Worm (Caenorhabditis elegans) whole organism, young adult: Measurements from ENCODE around the gene Y66D12A.21.

Source experiments
- B0035.1 ChIP-seq: sonication (generic microtip); optimal IDR thresholded peaks from 2 replicates; lab custom pipeline; 2016; ENCODE audit warnings: missing genetic modification characterization, mild to moderate bottlenecking, missing compliant biosample characterization, missing genotype, missing genetic modification reagents
- B0261.1 ChIP-seq: sonication (generic microtip); optimal IDR thresholded peaks from 2 replicates; lab custom pipeline; 2016; ENCODE audit warnings: mild to moderate bottlenecking, missing genetic modification characterization, moderate library complexity, missing compliant biosample characterization
- C06A6.2 ChIP-seq: fragments of 200-800 bp; sonication (Bioruptor generic); conservative IDR thresholded peaks from 2 replicates; pipeline ENCODE4 v1.3.6; 2022; ENCODE audit warnings: missing genetic modification characterization, missing compliant biosample characterization
- F22D6.2 ChIP-seq: sonication (generic microtip); optimal IDR thresholded peaks from 2 replicates; lab custom pipeline; 2016; ENCODE audit warnings: mild to moderate bottlenecking, missing genetic modification characterization, missing compliant biosample characterization
- F33H1.4 ChIP-seq: fragments of 200-800 bp; sonication (Bioruptor generic); IDR thresholded peaks from 2 replicates; pipeline ENCODE4 v1.3.6; 2022; ENCODE audit warnings: missing genetic modification reagents, missing genetic modification characterization, missing compliant biosample characterization
- F37B4.10 ChIP-seq: fragments of 200-800 bp; sonication (Bioruptor generic); IDR thresholded peaks from 2 replicates; pipeline ENCODE4 v1.3.6; 2022; ENCODE audit warnings: missing genetic modification characterization, missing compliant biosample characterization
- F39B2.1 ChIP-seq: fragments of 200-800 bp; sonication (Bioruptor generic); IDR thresholded peaks from 2 replicates; pipeline ENCODE4 v1.3.6; 2022; ENCODE audit warnings: missing genetic modification reagents, missing genetic modification characterization, missing compliant biosample characterization
- F49E8.2 ChIP-seq: sonication (generic microtip); optimal IDR thresholded peaks from 3 replicates; lab custom pipeline; 2017; ENCODE audit warnings: missing genetic modification characterization, mild to moderate bottlenecking, missing compliant biosample characterization, antibody characterized with exemption, moderate library complexity; ENCODE audit not compliant: insufficient read depth
- F55B11.4 ChIP-seq: sonication (generic microtip); optimal IDR thresholded peaks from 2 replicates; lab custom pipeline; 2016; ENCODE audit warnings: missing compliant biosample characterization, missing genetic modification characterization, borderline replicate concordance; ENCODE audit not compliant: insufficient read depth
- K11D2.4 ChIP-seq: fragments of 200-800 bp; sonication (Bioruptor generic); IDR thresholded peaks from 2 replicates; pipeline ENCODE4 v1.3.6; 2022; ENCODE audit warnings: missing genetic modification reagents, missing genetic modification characterization, missing compliant biosample characterization
- Y53F4B.3 ChIP-seq: fragments of 200-800 bp; sonication (Bioruptor generic); IDR thresholded peaks from 2 replicates; pipeline ENCODE4 v1.3.6; 2022; ENCODE audit warnings: missing genetic modification reagents, missing genetic modification characterization, missing compliant biosample characterization
- Y95B8A.8 ChIP-seq: fragments of 200-800 bp; sonication (Bioruptor generic); IDR thresholded peaks from 2 replicates; pipeline ENCODE4 v1.3.6; 2022; ENCODE audit warnings: missing genetic modification reagents, missing genetic modification characterization, missing compliant biosample characterization
- akir-1 ChIP-seq: fragments of 200-800 bp; sonication (Bioruptor generic); optimal IDR thresholded peaks from 2 replicates; lab custom pipeline; 2018; ENCODE audit warnings: mild to moderate bottlenecking, missing genetic modification characterization, moderate library complexity, missing compliant biosample characterization
- aptf-2 ChIP-seq: fragments of 200-800 bp; sonication (Bioruptor generic); conservative IDR thresholded peaks from 2 replicates; pipeline ENCODE4 v1.3.6; 2022; ENCODE audit warnings: missing genetic modification reagents, missing genetic modification characterization, missing compliant biosample characterization
- ccch-3 ChIP-seq: fragments of 200-800 bp; sonication (Bioruptor generic); optimal IDR thresholded peaks from 2 replicates; lab custom pipeline; 2018; ENCODE audit warnings: mild to moderate bottlenecking, missing genetic modification characterization, missing compliant biosample characterization
- cebp-2 ChIP-seq: fragments of 200-800 bp; sonication (Bioruptor generic); IDR thresholded peaks from 2 replicates; pipeline ENCODE4 v1.3.6; 2022; ENCODE audit warnings: missing genetic modification characterization, missing compliant biosample characterization
- ceh-100 ChIP-seq: fragments of 200-800 bp; sonication (Bioruptor generic); IDR thresholded peaks from 2 replicates; pipeline ENCODE4 v1.3.6; 2022; ENCODE audit warnings: missing genetic modification reagents, missing genetic modification characterization, missing compliant biosample characterization
- ceh-27 ChIP-seq: fragments of 200-800 bp; sonication (Bioruptor generic); optimal IDR thresholded peaks from 2 replicates; lab custom pipeline; 2018; ENCODE audit warnings: mild to moderate bottlenecking, missing genetic modification characterization, moderate library complexity, missing compliant biosample characterization
- ceh-91 ChIP-seq: fragments of 200-800 bp; sonication (Bioruptor generic); IDR thresholded peaks from 2 replicates; pipeline ENCODE4 v1.3.6; 2022; ENCODE audit warnings: missing genetic modification reagents, missing genetic modification characterization, missing compliant biosample characterization
- ets-4 ChIP-seq: fragments of 200-800 bp; sonication (Bioruptor generic); optimal IDR thresholded peaks from 2 replicates; lab custom pipeline; 2018; ENCODE audit warnings: mild to moderate bottlenecking, missing genetic modification characterization, missing compliant biosample characterization
- him-1 ChIP-seq: sonication (generic microtip); optimal IDR thresholded peaks from 2 replicates; lab custom pipeline; 2016; ENCODE audit warnings: missing genotype, missing genetic modification reagents, missing genetic modification characterization, missing compliant biosample characterization
- hmg-1.2 ChIP-seq: fragments of 200-800 bp; sonication (Bioruptor generic); IDR thresholded peaks from 2 replicates; pipeline ENCODE4 v1.3.6; 2022; ENCODE audit warnings: missing genetic modification reagents, missing genetic modification characterization, missing compliant biosample characterization
- lin-40 ChIP-seq: sonication (generic microtip); optimal IDR thresholded peaks from 2 replicates; lab custom pipeline; 2016; ENCODE audit warnings: missing genetic modification characterization, mild to moderate bottlenecking, missing compliant biosample characterization, missing genotype, missing genetic modification reagents
- lin-54 ChIP-seq: fragments of 200-800 bp; sonication (Bioruptor generic); optimal IDR thresholded peaks from 2 replicates; lab custom pipeline; 2018; ENCODE audit warnings: mild to moderate bottlenecking, missing genetic modification characterization, missing compliant biosample characterization
- lir-1 ChIP-seq: fragments of 200-800 bp; sonication (Bioruptor generic); conservative IDR thresholded peaks from 2 replicates; pipeline ENCODE4 v1.3.6; 2022; ENCODE audit warnings: missing genetic modification reagents, missing genetic modification characterization, missing compliant biosample characterization
- lsy-27 ChIP-seq: sonication (generic microtip); optimal IDR thresholded peaks from 2 replicates; lab custom pipeline; 2017; ENCODE audit warnings: missing genetic modification characterization, mild to moderate bottlenecking, missing compliant biosample characterization, antibody characterized with exemption, missing genotype, borderline replicate concordance; ENCODE audit not compliant: insufficient read depth
- madf-10 ChIP-seq: sonication (generic microtip); optimal IDR thresholded peaks from 2 replicates; lab custom pipeline; 2016; ENCODE audit warnings: mild to moderate bottlenecking, missing genetic modification characterization, missing compliant biosample characterization
- madf-8 ChIP-seq: fragments of 200-800 bp; sonication (Bioruptor generic); conservative IDR thresholded peaks from 2 replicates; pipeline ENCODE4 v1.3.6; 2022; ENCODE audit warnings: missing genetic modification reagents, missing genetic modification characterization, missing compliant biosample characterization
- mcd-1 ChIP-seq: fragments of 200-800 bp; sonication (Bioruptor generic); IDR thresholded peaks from 2 replicates; pipeline ENCODE4 v1.3.6; 2022; ENCODE audit warnings: missing genetic modification reagents, missing genetic modification characterization, missing compliant biosample characterization
- mxl-1 ChIP-seq: sonication (generic microtip); optimal IDR thresholded peaks from 2 replicates; lab custom pipeline; 2016; ENCODE audit warnings: missing genetic modification characterization, missing compliant biosample characterization
- nhr-27 ChIP-seq: fragments of 200-800 bp; sonication (Bioruptor generic); optimal IDR thresholded peaks from 2 replicates; lab custom pipeline; 2018; ENCODE audit warnings: mild to moderate bottlenecking, missing genetic modification characterization, moderate library complexity, missing compliant biosample characterization
- nhr-80 ChIP-seq: sonication (generic microtip); optimal IDR thresholded peaks from 2 replicates; lab custom pipeline; 2016; ENCODE audit warnings: missing genetic modification characterization, missing compliant biosample characterization
- pbrm-1 ChIP-seq: fragments of 200-800 bp; sonication (Bioruptor generic); IDR thresholded peaks from 2 replicates; pipeline ENCODE4 v1.3.6; 2022; ENCODE audit warnings: missing genetic modification reagents, missing genetic modification characterization, missing compliant biosample characterization
- sdz-38 ChIP-seq: sonication (generic microtip); optimal IDR thresholded peaks from 2 replicates; lab custom pipeline; 2016; ENCODE audit warnings: missing genotype, missing genetic modification characterization, missing compliant biosample characterization
- sea-2 ChIP-seq: fragments of 200-800 bp; sonication (Bioruptor generic); IDR thresholded peaks from 2 replicates; pipeline ENCODE4 v1.3.6; 2022; ENCODE audit warnings: missing genetic modification characterization, missing compliant biosample characterization
- snpc-4 ChIP-seq, 5 experiments: fragments of 150-350 bp in 1 of 5; sonication (generic microtip) in 4 of 5; optimal IDR thresholded peaks; 2 replicates each; lab custom pipeline; 2014 to 2018; ENCODE audit warnings: missing genetic modification characterization in 5 of 5, missing biosample characterization in 3 of 5, antibody characterized with exemption in 2 of 5, mild to moderate bottlenecking in 2 of 5, missing compliant biosample characterization in 2 of 5, missing genotype in 2 of 5, moderate library complexity in 2 of 5, missing genetic modification reagents in 1 of 5
- somi-1 ChIP-seq: fragments of 200-800 bp; sonication (Bioruptor generic); optimal IDR thresholded peaks from 2 replicates; lab custom pipeline; 2018; ENCODE audit warnings: mild to moderate bottlenecking, missing genetic modification characterization, missing compliant biosample characterization
- sptf-2 ChIP-seq: fragments of 200-800 bp; sonication (Bioruptor generic); optimal IDR thresholded peaks from 2 replicates; lab custom pipeline; 2018; ENCODE audit warnings: mild to moderate bottlenecking, missing genetic modification characterization, missing compliant biosample characterization
- tbp1 ChIP-seq: fragments of 200-800 bp; sonication (Bioruptor generic); optimal IDR thresholded peaks from 2 replicates; lab custom pipeline; 2018; ENCODE audit warnings: mild to moderate bottlenecking, missing genetic modification characterization, missing compliant biosample characterization
- tbx-9 ChIP-seq: sonication (generic microtip); optimal IDR thresholded peaks from 2 replicates; lab custom pipeline; 2016; ENCODE audit warnings: borderline replicate concordance, missing genetic modification characterization, inconsistent platforms, missing compliant biosample characterization
- unc-130 ChIP-seq: sonication (generic microtip); optimal IDR thresholded peaks from 2 replicates; lab custom pipeline; 2016; ENCODE audit warnings: missing genetic modification reagents, missing genetic modification characterization, missing compliant biosample characterization
- unc-62 ChIP-seq: fragments of 150-350 bp; optimal IDR thresholded peaks from 2 replicates; lab custom pipeline; 2014; ENCODE audit warnings: missing biosample characterization, missing genetic modification reagents, missing genetic modification characterization
- zim-3 ChIP-seq: sonication (generic microtip); optimal IDR thresholded peaks from 2 replicates; lab custom pipeline; 2017; ENCODE audit warnings: mild to moderate bottlenecking, missing genetic modification characterization, moderate library complexity, missing compliant biosample characterization
- ztf-25 ChIP-seq: fragments of 200-800 bp; sonication (Bioruptor generic); IDR thresholded peaks from 2 replicates; pipeline ENCODE4 v1.3.6; 2022; ENCODE audit warnings: missing genetic modification reagents, missing genetic modification characterization, missing compliant biosample characterization
- ztf-6 ChIP-seq: fragments of 200-800 bp; sonication (Bioruptor generic); IDR thresholded peaks from 2 replicates; pipeline ENCODE4 v1.3.6; 2022; ENCODE audit warnings: missing genetic modification reagents, missing genetic modification characterization, missing compliant biosample characterization

The Y66D12A.21 gene

DNA sequence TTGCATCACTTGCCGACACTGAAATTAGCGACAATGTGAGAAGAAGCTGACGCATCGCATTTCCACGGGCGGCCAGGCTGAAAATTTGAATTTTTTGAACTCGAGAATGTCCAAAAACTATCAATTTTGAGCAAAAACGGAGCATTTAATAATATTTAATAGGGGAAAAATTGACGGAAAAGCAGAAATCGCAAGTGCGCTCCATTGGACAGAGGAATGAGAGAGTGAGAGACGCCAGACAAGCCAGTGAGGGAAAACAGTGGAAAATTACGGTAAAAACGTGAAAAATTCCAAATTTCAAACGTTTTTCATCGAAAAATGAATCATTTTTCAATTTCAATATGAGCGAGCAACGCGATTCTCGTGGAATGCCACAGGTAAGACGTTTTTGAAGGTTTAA lies at the start of gene Y66D12A.21, which contains the start of gene spe-6:
Gene Y66D12A.21 (minus strand): TSS at position 90 of the 400 bp plus-strand sequence.
Gene spe-6 (plus strand): TSS at position 276 of the 400 bp plus-strand sequence.
- TF ChIP-seq akir-1 (GFP tag; lab: Kevin White, UChicago), result no peak
- no peak for TF ChIP-seq B0261.1 (tag; lab: Kevin White, UChicago)
- TF ChIP-seq F37B4.10 (GFP tag; lab: Robert Waterston, UW), result no peak
- no peak for TF ChIP-seq him-1
- TF ChIP-seq mcd-1 (GFP tag; lab: Robert Waterston, UW), result peak; percentile 74
- TF ChIP-seq hmg-1.2 (GFP tag; lab: Robert Waterston, UW), result peak; percentile 15; the same call in 1 of the 2 replicates
- peak; percentile 20 for TF ChIP-seq lin-54 (GFP tag; lab: Kevin White, UChicago)
- TF ChIP-seq nhr-80 (tag; lab: Kevin White, UChicago), result no peak
- TF ChIP-seq F39B2.1 (GFP tag; lab: Robert Waterston, UW), result no peak
- no peak for TF ChIP-seq F22D6.2 (tag; lab: Kevin White, UChicago)
- TF ChIP-seq zim-3 (tag; lab: Kevin White, UChicago), result no peak
- no peak for TF ChIP-seq madf-8 (GFP tag; lab: Robert Waterston, UW)
- no peak for TF ChIP-seq mxl-1
- TF ChIP-seq Y53F4B.3 (GFP tag; lab: Robert Waterston, UW), result no peak

DNA sequence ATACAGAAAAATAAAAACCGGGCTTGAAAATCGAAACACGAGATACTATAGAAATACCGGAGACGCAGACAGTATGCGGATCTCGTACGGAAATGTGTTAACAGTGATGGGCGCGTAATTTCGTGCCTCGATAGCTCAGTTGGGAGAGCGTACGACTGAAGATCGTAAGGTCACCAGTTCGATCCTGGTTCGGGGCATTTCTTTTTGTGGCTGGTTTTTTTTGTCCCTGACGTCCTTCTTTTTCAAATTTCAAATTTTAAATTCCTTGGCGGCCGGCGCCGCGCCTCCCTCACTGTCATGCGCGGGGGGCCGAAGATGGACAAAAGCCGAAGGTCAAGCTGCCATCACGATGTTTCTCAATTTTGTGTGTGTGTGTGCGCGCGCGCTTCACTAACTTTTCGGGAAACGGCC lies 49.6 kb upstream of the Y66D12A.21 start:
- TF ChIP-seq ceh-91 (no peak), aptf-2 (GFP tag; lab: Robert Waterston, UW) (no peak), snpc-4 (GFP tag; optimal IDR thresholded peaks at IDR 0.05; lab: Kevin White, UChicago) (peak; percentile 13), snpc-4 (tag; optimal IDR thresholded peaks at IDR 0.05; lab: Kevin White, UChicago) (no peak), unc-62 (GFP tag; lab: Kevin White, UChicago) (no peak), zim-3 (tag; lab: Kevin White, UChicago) (no peak), B0261.1 (tag; lab: Kevin White, UChicago) (peak; percentile 80), tbp1 (GFP tag; lab: Kevin White, UChicago) (peak; percentile 92), F37B4.10 (GFP tag; lab: Robert Waterston, UW) (no peak), unc-130 (GFP tag; lab: Kevin White, UChicago) (no peak), ets-4 (GFP tag; lab: Kevin White, UChicago) (no peak), F22D6.2 (tag; lab: Kevin White, UChicago) (no peak), ceh-100 (GFP tag; lab: Robert Waterston, UW) (0 out of 2 replicates have a peak, but pooled peaks have one; percentile 50), K11D2.4 (GFP tag; lab: Robert Waterston, UW) (no peak), sdz-38 (no peak), ccch-3 (GFP tag; lab: Kevin White, UChicago) (no peak), lir-1 (GFP tag; lab: Robert Waterston, UW) (no peak), somi-1 (GFP tag; lab: Kevin White, UChicago) (no peak), C06A6.2 (GFP tag; lab: Robert Waterston, UW) (peak; percentile 43; the same call in 1 of the 2 replicates), him-1 (peak; percentile 82), ceh-27 (GFP tag; lab: Kevin White, UChicago) (no peak), madf-10 (tag; lab: Kevin White, UChicago) (peak; percentile 9), F55B11.4 (tag; lab: Kevin White, UChicago) (no peak), F33H1.4 (GFP tag; lab: Robert Waterston, UW) (0 out of 2 replicates have a peak, but pooled peaks have one; percentile 14), sptf-2 (GFP tag; lab: Kevin White, UChicago) (no peak), cebp-2 (GFP tag; lab: Robert Waterston, UW) (0 out of 2 replicates have a peak, but pooled peaks have one; percentile 67), nhr-27 (tag; lab: Kevin White, UChicago) (no peak), tbx-9 (tag; lab: Kevin White, UChicago) (no peak), ztf-6 (GFP tag; lab: Robert Waterston, UW) (no peak), ztf-25 (GFP tag; lab: Robert Waterston, UW) (peak; percentile 87), lsy-27 (tag; lab: Kevin White, UChicago) (no peak), akir-1 (GFP tag; lab: Kevin White, UChicago) (no peak), lin-40 (no peak), nhr-80 (tag; lab: Kevin White, UChicago) (peak; percentile 10), B0035.1 (no peak), pbrm-1 (no peak), Y95B8A.8 (GFP tag; lab: Robert Waterston, UW) (no peak), F49E8.2 (tag; lab: Kevin White, UChicago) (no peak), sea-2 (GFP tag; lab: Robert Waterston, UW) (no peak)
